Fruit fly (Drosophila melanogaster): Measurements from ENCODE around the gene Ssl1.

DNA sequence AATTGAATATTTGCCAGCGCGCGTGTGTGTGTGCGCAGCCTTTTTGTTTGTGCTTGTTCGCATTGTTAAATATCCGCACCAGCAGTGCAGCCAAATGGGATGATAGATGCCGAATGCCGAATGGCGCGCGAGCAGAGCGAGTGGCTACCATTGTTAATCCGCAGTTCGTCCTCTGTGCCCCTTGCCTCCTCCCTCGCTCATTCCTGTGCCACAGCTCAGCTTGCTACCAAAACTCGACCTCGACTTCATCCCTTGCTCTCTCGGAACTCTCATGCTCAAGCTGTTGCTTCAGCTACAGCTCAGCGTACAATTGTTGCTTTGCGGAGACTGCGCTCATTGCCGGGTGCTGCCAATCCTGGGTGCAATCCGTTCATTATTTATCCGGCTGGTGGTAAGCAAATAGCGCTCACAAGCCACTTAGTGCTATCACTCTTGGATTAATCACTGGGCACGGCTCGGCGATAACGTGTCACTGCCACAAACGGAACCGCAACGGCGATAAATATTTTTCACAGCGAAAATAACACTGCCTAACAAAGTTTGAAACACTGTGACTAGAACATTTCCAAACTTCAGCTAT is 30.5 kb downstream of the Ssl1 start:
- no peak for TF ChIP-seq fru (GFP tag; optimal IDR thresholded peaks at IDR 0.05)
- TF ChIP-seq Hnf4 (GFP tag; optimal IDR thresholded peaks at IDR 0.05): no peak
- TF ChIP-seq ey (GFP tag; optimal IDR thresholded peaks at IDR 0.05): no peak
- no peak for TF ChIP-seq lola (GFP tag; optimal IDR thresholded peaks at IDR 0.05)
- no peak for TF ChIP-seq psq (GFP tag; optimal IDR thresholded peaks at IDR 0.05)
- no peak for TF ChIP-seq br (GFP tag; optimal IDR thresholded peaks at IDR 0.05)
- TF ChIP-seq Sp1 (GFP tag; optimal IDR thresholded peaks at IDR 0.05): no peak
- no peak for TF ChIP-seq woc (GFP tag; optimal IDR thresholded peaks at IDR 0.05)
- no peak for TF ChIP-seq jim (GFP tag; optimal IDR thresholded peaks at IDR 0.05)
- TF ChIP-seq Dfd (GFP tag; optimal IDR thresholded peaks at IDR 0.05): no peak
- no peak for TF ChIP-seq CG9705 (GFP tag; optimal IDR thresholded peaks at IDR 0.05)
- no peak for TF ChIP-seq dl (GFP tag; optimal IDR thresholded peaks at IDR 0.05; ENCODE audit: insufficient read depth in 1 of 2, partially characterized antibody in 2 of 2)
- TF ChIP-seq OdsH (GFP tag; optimal IDR thresholded peaks at IDR 0.05): no peak
- no peak for TF ChIP-seq pan (optimal IDR thresholded peaks at IDR 0.05)
